Fruit fly (Drosophila melanogaster) Kc167 (cell line): ENCODE results near the gene nonC.

Source experiments
- Sin3A ChIP-seq: fragments of >200 bp; optimal IDR thresholded peaks from 2 replicates; lab custom pipeline; 2018; ENCODE audit warnings: missing external identifiers
- insv ChIP-seq: fragments of >200 bp; optimal IDR thresholded peaks from 3 replicates; lab custom pipeline; 2018; ENCODE audit warnings: missing external identifiers

dm6 chrX:6867175-6868023 lies 43.1 kb downstream of the nonC start, which contains the start of gene CG14434:
- no peak for TF ChIP-seq Sin3A (lab: Kevin White, UChicago)
- TF ChIP-seq insv (lab: Kevin White, UChicago): no peak
